Worm (Caenorhabditis elegans): ENCODE data around the gene ZK6.8.

ZK6.8 gene

ce11 chrV:350822-351221 lies 30.9 kb upstream of the ZK6.8 start:
- peak; percentile 76 for TF ChIP-seq nfya-1 (tag; optimal IDR thresholded peaks at IDR 0.05; ENCODE audit: insufficient read depth)
- TF ChIP-seq aly-2 (tag; optimal IDR thresholded peaks at IDR 0.05): no peak

ce11 chrV:351787-352186 lies 29.9 kb upstream of the ZK6.8 start:
- TF ChIP-seq fkh-10 (GFP tag; optimal IDR thresholded peaks at IDR 0.05): no peak
- TF ChIP-seq nhr-237 (tag; optimal IDR thresholded peaks at IDR 0.05): no peak
- no peak for TF ChIP-seq fkh-2 (tag; optimal IDR thresholded peaks at IDR 0.05)

- TF ChIP-seq nfya-1 (tag; optimal IDR thresholded peaks at IDR 0.05; ENCODE audit: insufficient read depth) (peak; percentile 93), lin-15B (tag; optimal IDR thresholded peaks at IDR 0.05) (no peak)
These were observed 24.6 kb upstream of the ZK6.8 start for ce11 chrV:356959-357702.

ce11 chrV:358473-358872 lies 23.2 kb upstream of the ZK6.8 start:
- TF ChIP-seq aly-2 (tag; optimal IDR thresholded peaks at IDR 0.05): no peak
- no peak for TF ChIP-seq eor-1 (tag; optimal IDR thresholded peaks at IDR 0.05)
- TF ChIP-seq hmg-11 (tag; optimal IDR thresholded peaks at IDR 0.05): no peak
- TF ChIP-seq nfya-1 (tag; optimal IDR thresholded peaks at IDR 0.05; ENCODE audit: insufficient read depth): no peak
- TF ChIP-seq ztf-11 (tag; optimal IDR thresholded peaks at IDR 0.05): no peak
- no peak for TF ChIP-seq mml-1 (tag; optimal IDR thresholded peaks at IDR 0.05)
- TF ChIP-seq daf-12 (tag; optimal IDR thresholded peaks at IDR 0.05): no peak

DNA sequence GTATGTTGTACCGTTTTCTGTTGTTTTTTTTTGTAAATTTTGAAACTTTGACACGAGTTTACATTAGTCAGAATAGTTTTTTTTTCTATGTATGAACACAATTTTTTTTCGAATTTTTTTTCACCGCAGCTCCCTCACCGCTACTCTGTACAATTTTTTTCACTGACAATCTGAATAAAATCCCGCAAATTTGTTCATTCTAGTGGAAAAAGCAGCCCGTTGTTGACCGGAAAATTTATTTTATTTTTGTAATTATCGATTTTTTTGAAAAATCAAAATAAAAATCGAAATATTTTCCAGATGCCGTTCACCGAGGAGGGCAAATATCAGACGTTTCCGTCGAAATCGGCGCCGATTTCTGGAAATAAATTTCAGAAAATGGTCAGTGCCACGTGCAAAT lies 22.2 kb upstream of the ZK6.8 start, which contains the start of gene T22H9.1:
T22H9.1 (plus strand) TSS at position 301 of the 400 bp plus-strand sequence.
- TF ChIP-seq nhr-77 (tag; optimal IDR thresholded peaks at IDR 0.05): no peak
- TF ChIP-seq snpc-4 (tag; optimal IDR thresholded peaks at IDR 0.05): no peak
- no peak for TF ChIP-seq fos-1 (tag; optimal IDR thresholded peaks at IDR 0.05)
- TF ChIP-seq nhr-67 (tag; optimal IDR thresholded peaks at IDR 0.05): no peak
- peak; percentile 1 for TF ChIP-seq ama-1 (optimal IDR thresholded peaks at IDR 0.05)
- no peak for TF ChIP-seq lsy-12 (tag; optimal IDR thresholded peaks at IDR 0.05)

DNA sequence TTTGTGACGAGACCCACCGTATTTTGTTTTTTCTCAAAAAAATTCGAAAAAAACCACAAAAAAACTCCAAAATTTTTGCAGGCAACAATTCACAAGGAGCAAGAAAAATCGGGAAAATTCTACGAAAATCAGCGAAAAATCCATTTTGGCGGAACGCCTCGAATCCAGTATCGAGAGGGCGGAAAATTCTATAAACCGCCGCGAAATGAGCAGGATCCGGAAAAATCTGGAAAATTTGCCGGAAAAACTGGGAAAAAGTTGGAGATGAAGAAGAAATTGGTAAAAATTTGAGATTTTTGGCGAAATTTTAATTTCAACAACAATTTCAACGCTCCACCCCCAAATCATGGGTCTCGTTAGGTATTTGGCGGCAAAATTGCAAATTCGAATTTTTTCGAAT lies 21.6 kb upstream of the ZK6.8 start:
- TF ChIP-seq ceh-28 (tag; optimal IDR thresholded peaks at IDR 0.05) (no peak), eor-1 (tag; optimal IDR thresholded peaks at IDR 0.05) (no peak), elt-2 (tag; optimal IDR thresholded peaks at IDR 0.05) (no peak), lin-15B (tag; optimal IDR thresholded peaks at IDR 0.05) (no peak), pha-4 (tag; optimal IDR thresholded peaks at IDR 0.05) (no peak), nhr-76 (tag; optimal IDR thresholded peaks at IDR 0.05) (no peak), jun-1 (tag; optimal IDR thresholded peaks at IDR 0.05) (no peak), nfya-1 (tag; optimal IDR thresholded peaks at IDR 0.05; ENCODE audit: insufficient read depth) (no peak), aly-2 (tag; optimal IDR thresholded peaks at IDR 0.05) (no peak), tbx-2 (tag; optimal IDR thresholded peaks at IDR 0.05) (no peak), fkh-10 (GFP tag; optimal IDR thresholded peaks at IDR 0.05) (no peak), snpc-4 (tag; optimal IDR thresholded peaks at IDR 0.05) (no peak), nhr-11 (tag; optimal IDR thresholded peaks at IDR 0.05) (no peak), egl-5 (tag; optimal IDR thresholded peaks at IDR 0.05) (no peak)

DNA sequence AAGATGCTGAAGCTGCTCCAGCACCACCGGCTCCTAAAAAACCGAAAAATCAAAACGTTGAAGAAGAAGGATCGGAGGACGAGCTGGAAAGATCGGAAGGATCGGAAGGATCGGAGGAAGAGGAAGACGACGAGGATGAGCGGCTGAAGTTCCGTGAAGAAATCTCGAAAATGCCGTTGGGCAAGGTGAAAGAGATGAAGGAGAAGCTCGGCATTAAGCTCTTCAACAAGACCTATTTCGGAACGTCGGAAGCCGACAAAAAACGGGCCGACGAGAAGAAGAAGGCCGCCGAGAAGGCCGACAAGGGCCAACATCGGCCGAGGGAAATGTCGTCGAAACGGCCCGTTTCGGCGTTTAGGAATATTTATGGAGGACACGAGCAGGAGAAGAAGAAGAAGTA lies 20.4 kb upstream of the ZK6.8 start:
- no peak for TF ChIP-seq nhr-43 (tag; optimal IDR thresholded peaks at IDR 0.05; ENCODE audit: poor library complexity, severe bottlenecking)
- TF ChIP-seq nhr-23 (tag; optimal IDR thresholded peaks at IDR 0.05): no peak
- no peak for TF ChIP-seq lsy-12 (tag; optimal IDR thresholded peaks at IDR 0.05)
- TF ChIP-seq ceh-16 (tag; optimal IDR thresholded peaks at IDR 0.05): no peak
- no peak for TF ChIP-seq ceh-28 (tag; optimal IDR thresholded peaks at IDR 0.05)
- TF ChIP-seq snpc-4 (tag; optimal IDR thresholded peaks at IDR 0.05): no peak
- no peak for TF ChIP-seq zag-1 (tag; optimal IDR thresholded peaks at IDR 0.05)
- no peak for TF ChIP-seq tbx-2 (tag; optimal IDR thresholded peaks at IDR 0.05)
- TF ChIP-seq lin-39 (tag; optimal IDR thresholded peaks at IDR 0.05): no peak
- no peak for TF ChIP-seq nhr-25 (tag; optimal IDR thresholded peaks at IDR 0.05)

Measured in whole organism, L3 larva.